Worm (Caenorhabditis elegans) whole organism, L4 larva: ENCODE data around the gene nhr-26.
A peak's percentile ranks its signal among the peaks of the same experiment; 100 is the strongest.

ENCODE experiments used
- F37D6.2 ChIP-seq: sonication (generic microtip); optimal IDR thresholded peaks from 2 replicates; lab custom pipeline; 2016; ENCODE audit warnings: mild to moderate bottlenecking, missing genetic modification characterization, missing compliant biosample characterization
- F49E8.2 ChIP-seq: sonication (generic microtip); optimal IDR thresholded peaks from 2 replicates; lab custom pipeline; 2016; ENCODE audit warnings: missing compliant biosample characterization, mild to moderate bottlenecking, missing genetic modification characterization, borderline replicate concordance
- T26A8.4 ChIP-seq: fragments of 200-800 bp; sonication (Bioruptor generic); IDR thresholded peaks from 2 replicates; pipeline ENCODE4 v1.3.6; 2022; ENCODE audit warnings: missing genetic modification characterization, missing compliant biosample characterization
- Y105C5A.15 ChIP-seq: fragments of 200-800 bp; sonication (Bioruptor generic); IDR thresholded peaks from 2 replicates; pipeline ENCODE4 v1.3.6; 2022; ENCODE audit warnings: missing genetic modification characterization, missing compliant biosample characterization
- Y5F2A.4 ChIP-seq: fragments of 200-800 bp; sonication (Bioruptor generic); optimal IDR thresholded peaks from 2 replicates; lab custom pipeline; 2018; ENCODE audit warnings: mild to moderate bottlenecking, missing genetic modification characterization, missing compliant biosample characterization
- Y75B8A.6 ChIP-seq: fragments of 200-800 bp; sonication (Bioruptor generic); IDR thresholded peaks from 2 replicates; pipeline ENCODE4 v1.3.6; 2022; ENCODE audit warnings: missing genetic modification reagents, missing genetic modification characterization, missing compliant biosample characterization
- ama-1 ChIP-seq: fragments of 150-350 bp; optimal IDR thresholded peaks from 2 replicates; lab custom pipeline; 2014; ENCODE audit warnings: inconsistent platforms, mixed read lengths
- attf-4 ChIP-seq: sonication (generic microtip); optimal IDR thresholded peaks from 3 replicates; lab custom pipeline; 2017; ENCODE audit warnings: missing biosample characterization, missing genetic modification characterization
- ceh-28 ChIP-seq: fragments of 150-350 bp; optimal IDR thresholded peaks from 2 replicates; lab custom pipeline; 2014; ENCODE audit warnings: missing biosample characterization, missing genetic modification reagents, missing genetic modification characterization
- ceh-32 ChIP-seq: sonication (generic microtip); optimal IDR thresholded peaks from 2 replicates; lab custom pipeline; 2016; ENCODE audit warnings: mild to moderate bottlenecking, missing genetic modification characterization, missing compliant biosample characterization; ENCODE audit not compliant: poor library complexity
- ceh-44 ChIP-seq: fragments of 200-800 bp; sonication (Bioruptor generic); IDR thresholded peaks from 2 replicates; pipeline ENCODE4 v1.3.6; 2022; ENCODE audit warnings: missing genetic modification reagents, missing genetic modification characterization, missing compliant biosample characterization
- ceh-62 ChIP-seq: sonication (generic microtip); optimal IDR thresholded peaks from 2 replicates; lab custom pipeline; 2017; ENCODE audit warnings: missing biosample characterization, missing genetic modification characterization
- daf-16 ChIP-seq, 3 experiments: sonication (generic microtip); optimal IDR thresholded peaks; 2 replicates each; lab custom pipeline; 2016 to 2017; ENCODE audit warnings: missing genetic modification characterization in 3 of 3, missing genetic modification reagents in 3 of 3, mild to moderate bottlenecking in 2 of 3, missing compliant biosample characterization in 2 of 3, missing biosample characterization in 1 of 3, moderate library complexity in 1 of 3
- daf-19 ChIP-seq: fragments of 200-800 bp; sonication (Bioruptor generic); conservative IDR thresholded peaks from 2 replicates; pipeline ENCODE4 v1.3.6; 2022; ENCODE audit warnings: missing genetic modification characterization, missing compliant biosample characterization
- daf-8 ChIP-seq: fragments of 200-800 bp; sonication (Bioruptor generic); IDR thresholded peaks from 2 replicates; pipeline ENCODE4 v1.3.6; 2022; ENCODE audit warnings: missing genetic modification characterization, missing compliant biosample characterization
- dmd-9 ChIP-seq: fragments of 200-800 bp; sonication (Bioruptor generic); IDR thresholded peaks from 2 replicates; pipeline ENCODE4 v1.3.6; 2022; ENCODE audit warnings: missing genetic modification reagents, missing genetic modification characterization, missing compliant biosample characterization
- dpl-1 ChIP-seq: fragments of 150-350 bp; optimal IDR thresholded peaks from 2 replicates; lab custom pipeline; 2014; ENCODE audit warnings: missing biosample characterization, missing genetic modification reagents, missing genetic modification characterization
- dve-1 ChIP-seq: sonication (generic microtip); optimal IDR thresholded peaks from 2 replicates; lab custom pipeline; 2017; ENCODE audit warnings: antibody characterized with exemption, mild to moderate bottlenecking, missing genetic modification characterization, missing compliant biosample characterization; ENCODE audit not compliant: insufficient read depth
- fkh-10 ChIP-seq: fragments of 150-350 bp; optimal IDR thresholded peaks from 2 replicates; lab custom pipeline; 2014; ENCODE audit warnings: missing biosample characterization, missing genetic modification reagents, missing genetic modification characterization
- fos-1 ChIP-seq: fragments of 150-350 bp; optimal IDR thresholded peaks from 2 replicates; lab custom pipeline; 2014; ENCODE audit warnings: missing biosample characterization, missing genetic modification characterization
- hif-1 ChIP-seq, 2 experiments: sonication (generic microtip); optimal IDR thresholded peaks; 2 replicates each; lab custom pipeline; 2016 to 2017; ENCODE audit warnings: missing compliant biosample characterization in 2 of 2, missing genetic modification characterization in 2 of 2, missing genetic modification reagents in 2 of 2, missing genotype in 2 of 2, mild to moderate bottlenecking in 1 of 2
- hlh-30 ChIP-seq: sonication (generic microtip); optimal IDR thresholded peaks from 2 replicates; lab custom pipeline; 2017; ENCODE audit warnings: antibody characterized with exemption, mild to moderate bottlenecking, missing genetic modification characterization, missing compliant biosample characterization; ENCODE audit not compliant: insufficient read depth
- hmg-1.1 ChIP-seq: fragments of 200-800 bp; sonication (Bioruptor generic); IDR thresholded peaks from 2 replicates; pipeline ENCODE4 v1.3.6; 2022; ENCODE audit warnings: missing genetic modification reagents, missing genetic modification characterization, missing compliant biosample characterization
- lin-13 ChIP-seq: fragments of 150-350 bp; optimal IDR thresholded peaks from 2 replicates; lab custom pipeline; 2014; ENCODE audit warnings: missing biosample characterization, missing genetic modification reagents, missing genetic modification characterization
- lin-15B ChIP-seq: fragments of 150-350 bp; sonication (generic microtip); optimal IDR thresholded peaks from 3 replicates; lab custom pipeline; 2014; ENCODE audit warnings: missing biosample characterization, missing genetic modification characterization
- madf-9 ChIP-seq: fragments of 200-800 bp; sonication (Bioruptor generic); conservative IDR thresholded peaks from 2 replicates; pipeline ENCODE4 v1.3.6; 2022; ENCODE audit warnings: missing genetic modification reagents, missing genetic modification characterization, missing compliant biosample characterization
- mep-1 ChIP-seq: fragments of 150-350 bp; sonication (generic microtip); optimal IDR thresholded peaks from 3 replicates; lab custom pipeline; 2014; ENCODE audit warnings: missing biosample characterization, missing genetic modification characterization
- mes-2 ChIP-seq: sonication (generic microtip); optimal IDR thresholded peaks from 2 replicates; lab custom pipeline; 2016; ENCODE audit warnings: missing genotype, mild to moderate bottlenecking, missing genetic modification characterization, missing compliant biosample characterization; ENCODE audit not compliant: poor library complexity, severe bottlenecking
- mxl-2 ChIP-seq: fragments of 200-800 bp; sonication (Bioruptor generic); conservative IDR thresholded peaks from 2 replicates; pipeline ENCODE4 v1.3.6; 2022; ENCODE audit warnings: missing genetic modification reagents, missing genetic modification characterization, missing compliant biosample characterization
- mxl-3 ChIP-seq: fragments of 200-800 bp; sonication (Bioruptor generic); optimal IDR thresholded peaks from 2 replicates; lab custom pipeline; 2018; ENCODE audit warnings: mild to moderate bottlenecking, missing genetic modification characterization, missing compliant biosample characterization
- nhr-102 ChIP-seq: sonication (generic microtip); optimal IDR thresholded peaks from 2 replicates; lab custom pipeline; 2016; ENCODE audit warnings: mild to moderate bottlenecking, missing genetic modification characterization, moderate library complexity, missing compliant biosample characterization
- nhr-11 ChIP-seq: fragments of 150-350 bp; optimal IDR thresholded peaks from 2 replicates; lab custom pipeline; 2014; ENCODE audit warnings: missing biosample characterization, missing genetic modification characterization
- nhr-111 ChIP-seq: fragments of 200-800 bp; sonication (Bioruptor generic); optimal IDR thresholded peaks from 2 replicates; lab custom pipeline; 2018; ENCODE audit warnings: mild to moderate bottlenecking, missing genetic modification characterization, missing compliant biosample characterization
- nhr-237 ChIP-seq: sonication (generic microtip); optimal IDR thresholded peaks from 2 replicates; lab custom pipeline; 2017; ENCODE audit warnings: missing biosample characterization, missing genetic modification characterization
- nhr-28 ChIP-seq: fragments of 150-350 bp; optimal IDR thresholded peaks from 2 replicates; lab custom pipeline; 2014; ENCODE audit warnings: missing biosample characterization, missing genetic modification characterization
- nhr-6 ChIP-seq: fragments of 150-350 bp; optimal IDR thresholded peaks from 2 replicates; lab custom pipeline; 2014; ENCODE audit warnings: missing biosample characterization, missing genetic modification characterization
- nhr-76 ChIP-seq: fragments of 150-350 bp; optimal IDR thresholded peaks from 2 replicates; lab custom pipeline; 2014; ENCODE audit warnings: missing biosample characterization, missing genetic modification characterization
- pha-4 ChIP-seq, 2 experiments: fragments of 150-350 bp in 1 of 2; fragments of 200-800 bp in 1 of 2; sonication (Bioruptor generic) in 1 of 2; IDR thresholded peaks in 1 of 2; optimal IDR thresholded peaks in 1 of 2; 2 replicates each; pipeline versions ENCODE4 v1.3.6 to Lab custom; 2014 to 2022; ENCODE audit warnings: missing genetic modification characterization in 2 of 2, missing genetic modification reagents in 2 of 2, missing biosample characterization in 1 of 2, missing compliant biosample characterization in 1 of 2
- php-3 ChIP-seq: fragments of 200-800 bp; sonication (Bioruptor generic); IDR thresholded peaks from 2 replicates; pipeline ENCODE4 v1.3.6; 2022; ENCODE audit warnings: missing genetic modification reagents, missing genetic modification characterization, missing compliant biosample characterization
- rbr-2 ChIP-seq: sonication (generic microtip); optimal IDR thresholded peaks from 2 replicates; lab custom pipeline; 2016; ENCODE audit warnings: missing genotype, missing genetic modification characterization, missing compliant biosample characterization
- saeg-2 ChIP-seq: fragments of 200-800 bp; sonication (Bioruptor generic); IDR thresholded peaks from 2 replicates; pipeline ENCODE4 v1.3.6; 2022; ENCODE audit warnings: missing genetic modification reagents, missing genetic modification characterization, missing compliant biosample characterization
- snpc-1.2 ChIP-seq: fragments of 200-800 bp; sonication (Bioruptor generic); IDR thresholded peaks from 2 replicates; pipeline ENCODE4 v1.3.6; 2022; ENCODE audit warnings: missing genetic modification reagents, missing genetic modification characterization, missing compliant biosample characterization
- snpc-4 ChIP-seq: fragments of 150-350 bp; optimal IDR thresholded peaks from 2 replicates; lab custom pipeline; 2014; ENCODE audit warnings: missing biosample characterization, missing genetic modification characterization
- tag-97 ChIP-seq: fragments of 200-800 bp; sonication (Bioruptor generic); IDR thresholded peaks from 2 replicates; pipeline ENCODE4 v1.3.6; 2022; ENCODE audit warnings: missing genetic modification characterization, missing compliant biosample characterization
- tra-1 ChIP-seq: fragments of 200-800 bp; sonication (Bioruptor generic); IDR thresholded peaks from 2 replicates; pipeline ENCODE4 v1.3.6; 2022; ENCODE audit warnings: missing genetic modification reagents, missing genetic modification characterization, missing compliant biosample characterization
- zfp-3 ChIP-seq: fragments of 200-800 bp; sonication (Bioruptor generic); conservative IDR thresholded peaks from 2 replicates; pipeline ENCODE4 v1.3.6; 2022; ENCODE audit warnings: missing genetic modification reagents, missing genetic modification characterization, missing compliant biosample characterization
- zip-11 ChIP-seq: fragments of 200-800 bp; sonication (Bioruptor generic); IDR thresholded peaks from 2 replicates; pipeline ENCODE4 v1.3.6; 2022; ENCODE audit warnings: missing genetic modification characterization, missing compliant biosample characterization
- zip-2 ChIP-seq: fragments of 150-350 bp; optimal IDR thresholded peaks from 2 replicates; lab custom pipeline; 2014; ENCODE audit warnings: missing biosample characterization, missing genetic modification characterization

nhr-26 gene

ce11 chrX:12671638-12672290, 28.5 kb downstream of the nhr-26 start (continued):
- TF ChIP-seq dve-1 (tag; lab: Kevin White, UChicago) (peak; percentile 66), F37D6.2 (tag; lab: Kevin White, UChicago) (no peak), lin-13 (GFP tag; lab: Kevin White, UChicago) (no peak), lin-15B (no peak), php-3 (0 out of 2 replicates have a peak, but pooled peaks have one; percentile 44), mxl-2 (GFP tag; lab: Robert Waterston, UW) (no peak), tra-1 (GFP tag; lab: Robert Waterston, UW) (no peak)

- TF ChIP-seq mes-2 = peak; percentile 74
- TF ChIP-seq nhr-111 = no peak
- peak; percentile 44 for TF ChIP-seq nhr-6 (tag; lab: Kevin White, UChicago)
- no peak for TF ChIP-seq T26A8.4 (GFP tag; lab: Robert Waterston, UW)
- peak; percentile 82 for TF ChIP-seq hlh-30 (tag; lab: Kevin White, UChicago)
- TF ChIP-seq dmd-9 (GFP tag; lab: Robert Waterston, UW) = no peak
- no peak for TF ChIP-seq ceh-44 (GFP tag; lab: Robert Waterston, UW)
- peak in 1 of 2 experiments; percentile 67 for TF ChIP-seq hif-1 (tag; optimal IDR thresholded peaks at IDR 0.05; lab: Kevin White, UChicago)
- TF ChIP-seq rbr-2 = peak; percentile 88
- TF ChIP-seq ceh-32 (tag; lab: Kevin White, UChicago) = no peak
- TF ChIP-seq snpc-1.2 (GFP tag; lab: Robert Waterston, UW) = no peak
- TF ChIP-seq ceh-28 = peak; percentile 40
- no peak for TF ChIP-seq daf-19
- no peak for TF ChIP-seq saeg-2 (GFP tag; lab: Robert Waterston, UW)
- TF ChIP-seq nhr-102 (tag; lab: Kevin White, UChicago) = peak; percentile 41
- TF ChIP-seq fkh-10 (GFP tag; lab: Kevin White, UChicago) = peak; percentile 87
- TF ChIP-seq zip-2 (tag; lab: Kevin White, UChicago) = no peak
- peak; percentile 64 for TF ChIP-seq mxl-3 (GFP tag; lab: Kevin White, UChicago)
- no peak for TF ChIP-seq attf-4 (tag; lab: Kevin White, UChicago)
- TF ChIP-seq nhr-11 (tag; lab: Kevin White, UChicago) = peak; percentile 86
- no peak for TF ChIP-seq Y5F2A.4 (GFP tag; lab: Kevin White, UChicago)
- peak; percentile 81 for TF ChIP-seq hmg-1.1 (GFP tag; lab: Robert Waterston, UW)
- no peak for TF ChIP-seq nhr-76 (tag; lab: Kevin White, UChicago)
- TF ChIP-seq ama-1 (lab: Kevin White, UChicago) = no peak
- TF ChIP-seq fos-1 = no peak
- no peak for TF ChIP-seq ceh-62 (tag; lab: Kevin White, UChicago)
- TF ChIP-seq zfp-3 (GFP tag; lab: Robert Waterston, UW) = no peak
- TF ChIP-seq snpc-4 (tag; lab: Kevin White, UChicago) = no peak
- TF ChIP-seq nhr-28 (tag; lab: Kevin White, UChicago) = peak; percentile 90
- TF ChIP-seq tag-97 (GFP tag; lab: Robert Waterston, UW) = no peak
- TF ChIP-seq daf-8 = no peak
- TF ChIP-seq mep-1 (tag; lab: Kevin White, UChicago) = peak; percentile 92
- TF ChIP-seq tra-1 (GFP tag; lab: Robert Waterston, UW) = no peak
- TF ChIP-seq daf-16 (GFP tag; optimal IDR thresholded peaks at IDR 0.05; lab: Kevin White, UChicago) = peak in 1 of 2 experiments; percentile 30
- TF ChIP-seq daf-16 (tag; optimal IDR thresholded peaks at IDR 0.05; lab: Kevin White, UChicago) = peak; percentile 56
- TF ChIP-seq F49E8.2 (tag; lab: Kevin White, UChicago) = no peak
- TF ChIP-seq nhr-237 (tag; lab: Kevin White, UChicago) = no peak
- TF ChIP-seq pha-4 (GFP tag; IDR thresholded peaks at IDR 0.05; lab: Robert Waterston, UW) = 0 out of 2 replicates have a peak, but pooled peaks have one; percentile 14
- peak; percentile 58 for TF ChIP-seq pha-4 (tag; optimal IDR thresholded peaks at IDR 0.05; lab: Kevin White, UChicago)
- peak; percentile 30 for TF ChIP-seq dpl-1 (GFP tag; lab: Kevin White, UChicago)
- no peak for TF ChIP-seq Y105C5A.15
- peak; percentile 42; the same call in 1 of the 2 replicates for TF ChIP-seq madf-9 (GFP tag; lab: Robert Waterston, UW)
- TF ChIP-seq zip-11 (GFP tag; lab: Robert Waterston, UW) = no peak
- no peak for TF ChIP-seq Y75B8A.6 (GFP tag; lab: Robert Waterston, UW)
These were observed 29.9 kb downstream of the nhr-26 start for ce11 chrX:12670385-12670784.
